Worm (Caenorhabditis elegans) whole organism, mixed stage, embryonic: ENCODE data around the gene Y62H9A.15.

ENCODE experiments used
- M03D4.4 ChIP-seq: sonication (generic microtip); optimal IDR thresholded peaks from 2 replicates; lab custom pipeline; 2017; ENCODE audit warnings: mild to moderate bottlenecking, missing genetic modification characterization, missing compliant biosample characterization
- bed-3 ChIP-seq: fragments of 200-800 bp; sonication (Bioruptor generic); optimal IDR thresholded peaks from 3 replicates; lab custom pipeline; 2018; ENCODE audit warnings: mild to moderate bottlenecking, missing genetic modification characterization, moderate library complexity, missing compliant biosample characterization
- blmp-1 ChIP-seq: fragments of 150-350 bp; optimal IDR thresholded peaks from 2 replicates; lab custom pipeline; 2014; ENCODE audit warnings: missing biosample characterization, missing genetic modification characterization
- ceh-39 ChIP-seq: fragments of 150-350 bp; optimal IDR thresholded peaks from 2 replicates; lab custom pipeline; 2014; ENCODE audit warnings: missing biosample characterization, missing genetic modification characterization
- ceh-43 ChIP-seq: fragments of 200-800 bp; sonication (Bioruptor generic); optimal IDR thresholded peaks from 2 replicates; lab custom pipeline; 2018; ENCODE audit warnings: mild to moderate bottlenecking, missing genetic modification characterization, moderate library complexity, missing compliant biosample characterization
- ceh-83 ChIP-seq: fragments of 200-800 bp; sonication (Bioruptor generic); optimal IDR thresholded peaks from 2 replicates; lab custom pipeline; 2018; ENCODE audit warnings: mild to moderate bottlenecking, missing genetic modification characterization, missing compliant biosample characterization
- ces-1 ChIP-seq: fragments of 150-350 bp; optimal IDR thresholded peaks from 2 replicates; lab custom pipeline; 2014; ENCODE audit warnings: missing biosample characterization, missing genetic modification reagents, missing genetic modification characterization
- cnd-1 ChIP-seq: fragments of 200-800 bp; sonication (Bioruptor generic); optimal IDR thresholded peaks from 2 replicates; lab custom pipeline; 2018; ENCODE audit warnings: mild to moderate bottlenecking, missing genetic modification characterization, missing compliant biosample characterization
- drap-1 ChIP-seq: fragments of 200-800 bp; sonication (Bioruptor generic); optimal IDR thresholded peaks from 3 replicates; lab custom pipeline; 2018; ENCODE audit warnings: mild to moderate bottlenecking, missing genetic modification characterization, missing compliant biosample characterization
- elt-1 ChIP-seq: sonication (generic microtip); optimal IDR thresholded peaks from 2 replicates; lab custom pipeline; 2017; ENCODE audit warnings: missing genetic modification characterization, mild to moderate bottlenecking, missing compliant biosample characterization, antibody characterized with exemption, moderate library complexity, borderline replicate concordance; ENCODE audit not compliant: insufficient read depth
- elt-3 ChIP-seq: fragments of 150-350 bp; optimal IDR thresholded peaks from 2 replicates; lab custom pipeline; 2014; ENCODE audit warnings: missing biosample characterization, missing genetic modification characterization
- flh-1 ChIP-seq: fragments of 200-800 bp; sonication (Bioruptor generic); optimal IDR thresholded peaks from 2 replicates; lab custom pipeline; 2018; ENCODE audit warnings: mild to moderate bottlenecking, missing genetic modification characterization, moderate library complexity, missing compliant biosample characterization
- ham-2 ChIP-seq: fragments of 200-800 bp; sonication (Bioruptor generic); optimal IDR thresholded peaks from 2 replicates; lab custom pipeline; 2018; ENCODE audit warnings: mild to moderate bottlenecking, missing genetic modification characterization, missing compliant biosample characterization
- hlh-1 ChIP-seq: fragments of 150-350 bp; optimal IDR thresholded peaks from 2 replicates; lab custom pipeline; 2014; ENCODE audit warnings: missing biosample characterization, missing genetic modification reagents, missing genetic modification characterization
- lin-13 ChIP-seq: fragments of 150-350 bp; optimal IDR thresholded peaks from 2 replicates; lab custom pipeline; 2014; ENCODE audit warnings: missing biosample characterization, missing genetic modification characterization
- lin-32 ChIP-seq: fragments of 200-800 bp; sonication (Bioruptor generic); optimal IDR thresholded peaks from 2 replicates; lab custom pipeline; 2018; ENCODE audit warnings: mild to moderate bottlenecking, missing genetic modification characterization, missing compliant biosample characterization
- lsy-2 ChIP-seq: fragments of 150-350 bp; optimal IDR thresholded peaks from 2 replicates; lab custom pipeline; 2014; ENCODE audit warnings: missing biosample characterization, missing genetic modification characterization
- mab-5 ChIP-seq: fragments of 150-350 bp; optimal IDR thresholded peaks from 2 replicates; lab custom pipeline; 2014; ENCODE audit warnings: missing biosample characterization, missing genetic modification characterization
- mep-1 ChIP-seq: fragments of 150-350 bp; optimal IDR thresholded peaks from 2 replicates; lab custom pipeline; 2017; ENCODE audit warnings: missing biosample characterization, missing genetic modification reagents, missing genetic modification characterization, inconsistent platforms
- mls-2 ChIP-seq: sonication (generic microtip); optimal IDR thresholded peaks from 2 replicates; lab custom pipeline; 2016; ENCODE audit warnings: mild to moderate bottlenecking, missing genetic modification characterization, moderate library complexity, missing compliant biosample characterization
- nhr-12 ChIP-seq: fragments of 150-350 bp; optimal IDR thresholded peaks from 2 replicates; lab custom pipeline; 2014; ENCODE audit warnings: missing biosample characterization, missing genetic modification characterization
- nhr-2 ChIP-seq: fragments of 150-350 bp; optimal IDR thresholded peaks from 2 replicates; lab custom pipeline; 2014; ENCODE audit warnings: missing biosample characterization, missing genetic modification characterization
- nhr-237 ChIP-seq: fragments of 150-350 bp; optimal IDR thresholded peaks from 2 replicates; lab custom pipeline; 2014; ENCODE audit warnings: missing biosample characterization, missing genetic modification characterization
- nhr-28 ChIP-seq: fragments of 150-350 bp; optimal IDR thresholded peaks from 2 replicates; lab custom pipeline; 2014; ENCODE audit warnings: missing biosample characterization, missing genetic modification characterization
- nhr-76 ChIP-seq: sonication (generic microtip); optimal IDR thresholded peaks from 2 replicates; lab custom pipeline; 2017; ENCODE audit warnings: missing biosample characterization, missing genetic modification characterization
- pha-4 ChIP-seq: fragments of 150-350 bp; optimal IDR thresholded peaks from 2 replicates; lab custom pipeline; 2018; ENCODE audit warnings: missing biosample characterization, missing genetic modification reagents, missing genetic modification characterization
- sem-2 ChIP-seq: fragments of 200-800 bp; sonication (Bioruptor generic); optimal IDR thresholded peaks from 2 replicates; lab custom pipeline; 2018; ENCODE audit warnings: mild to moderate bottlenecking, missing genetic modification characterization, missing compliant biosample characterization
- snpc-4 ChIP-seq: fragments of 150-350 bp; optimal IDR thresholded peaks from 2 replicates; lab custom pipeline; 2014; ENCODE audit warnings: missing biosample characterization, missing genetic modification characterization
- sptf-1 ChIP-seq: sonication (generic microtip); optimal IDR thresholded peaks from 2 replicates; lab custom pipeline; 2017; ENCODE audit warnings: mild to moderate bottlenecking, missing genetic modification characterization, moderate library complexity, missing compliant biosample characterization
- tbx-8 ChIP-seq: fragments of 200-800 bp; sonication (Bioruptor generic); optimal IDR thresholded peaks from 2 replicates; lab custom pipeline; 2018; ENCODE audit warnings: mild to moderate bottlenecking, missing genetic modification characterization, moderate library complexity, missing compliant biosample characterization
- unc-120 ChIP-seq: sonication (generic microtip); optimal IDR thresholded peaks from 2 replicates; lab custom pipeline; 2017; ENCODE audit warnings: missing genetic modification characterization, missing compliant biosample characterization; ENCODE audit not compliant: poor library complexity, severe bottlenecking
- unc-39 ChIP-seq: fragments of 150-350 bp; optimal IDR thresholded peaks from 2 replicates; lab custom pipeline; 2014; ENCODE audit warnings: missing biosample characterization, missing genetic modification characterization
- unc-62 ChIP-seq: fragments of 150-350 bp; optimal IDR thresholded peaks from 2 replicates; lab custom pipeline; 2014; ENCODE audit warnings: missing biosample characterization, missing genetic modification reagents, missing genetic modification characterization
- zip-8 ChIP-seq: fragments of 150-350 bp; optimal IDR thresholded peaks from 2 replicates; lab custom pipeline; 2014; ENCODE audit warnings: missing biosample characterization, missing genetic modification characterization
- ztf-11 ChIP-seq: fragments of 150-350 bp; optimal IDR thresholded peaks from 2 replicates; lab custom pipeline; 2014; ENCODE audit warnings: missing biosample characterization, missing genetic modification characterization

Y62H9A.15 gene

DNA sequence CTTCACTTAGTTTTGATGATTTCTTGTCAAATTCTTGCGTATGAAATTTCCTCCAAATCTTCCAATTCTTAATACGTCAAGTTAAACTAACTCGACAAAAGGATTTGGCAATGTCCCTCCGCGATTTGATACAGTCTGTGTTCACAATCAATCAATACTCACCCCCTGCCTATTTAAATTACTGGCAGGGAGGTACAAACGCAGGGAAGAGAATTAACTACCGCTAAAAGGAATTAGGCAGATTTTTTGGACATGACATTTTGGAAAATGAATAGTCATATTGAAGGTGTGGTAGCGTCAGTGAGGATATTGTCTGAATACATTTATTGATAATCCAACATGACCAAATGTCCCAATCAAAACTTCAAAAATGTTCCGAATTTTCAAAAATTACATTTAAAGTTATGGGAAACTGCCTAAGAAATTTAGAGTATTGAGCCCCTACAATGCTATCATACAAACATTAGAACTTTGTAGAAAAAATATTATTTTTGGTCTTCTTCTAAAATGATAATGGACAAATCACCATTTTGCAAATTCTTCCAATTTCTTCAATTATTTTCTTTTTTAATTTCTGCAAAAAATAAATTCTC, 27.5 kb upstream of the Y62H9A.15 start (continued):
- peak; percentile 89 for TF ChIP-seq unc-120
- TF ChIP-seq nhr-2 = no peak
- TF ChIP-seq lin-32 = peak; percentile 7
- TF ChIP-seq, all 35 proteins: peak for 28

DNA sequence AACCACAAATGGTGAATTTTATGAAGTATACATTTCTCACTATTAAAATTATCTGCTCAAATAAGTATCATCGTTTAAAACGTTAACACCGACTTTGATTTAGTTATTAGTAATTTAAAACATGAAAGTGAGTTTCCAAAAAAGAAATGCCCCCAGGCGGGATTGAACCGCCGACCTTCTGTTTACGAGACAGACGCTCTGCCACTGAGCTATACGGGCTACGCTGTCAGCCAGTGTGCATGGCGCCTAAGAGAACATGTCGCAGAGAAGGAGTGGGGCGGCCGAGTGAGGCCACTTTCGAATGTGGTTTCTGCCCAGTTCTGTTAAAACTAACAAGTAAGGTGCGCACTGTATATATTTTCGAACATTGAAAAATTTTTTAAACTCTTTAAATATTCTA, 25.0 kb upstream of the Y62H9A.15 start:
- TF ChIP-seq lin-13 = no peak
- TF ChIP-seq ceh-39 (tag; lab: Kevin White, UChicago) = no peak
- TF ChIP-seq mab-5 (tag; lab: Kevin White, UChicago) = no peak
- TF ChIP-seq flh-1 (GFP tag; lab: Kevin White, UChicago) = no peak
- no peak for TF ChIP-seq ztf-11 (tag; lab: Kevin White, UChicago)
- no peak for TF ChIP-seq elt-1
- no peak for TF ChIP-seq lsy-2 (tag; lab: Kevin White, UChicago)
- no peak for TF ChIP-seq nhr-2
- peak; percentile 28 for TF ChIP-seq tbx-8
- TF ChIP-seq pha-4 (tag; lab: Kevin White, UChicago) = peak; percentile 41
- peak; percentile 41 for TF ChIP-seq ceh-43 (GFP tag; lab: Kevin White, UChicago)
- no peak for TF ChIP-seq snpc-4 (tag; lab: Kevin White, UChicago)
- peak; percentile 85 for TF ChIP-seq drap-1
- TF ChIP-seq elt-3 (tag; lab: Kevin White, UChicago) = no peak
- peak; percentile 65 for TF ChIP-seq bed-3 (GFP tag; lab: Kevin White, UChicago)
- TF ChIP-seq ceh-83 = peak; percentile 69
- no peak for TF ChIP-seq nhr-28
- TF ChIP-seq nhr-12 = no peak
- peak; percentile 75 for TF ChIP-seq unc-120
- TF ChIP-seq ces-1 (GFP tag; lab: Kevin White, UChicago) = peak; percentile 42
- TF ChIP-seq sem-2 = peak; percentile 70
- peak; percentile 16 for TF ChIP-seq mep-1 (tag; lab: Kevin White, UChicago)
- peak; percentile 62 for TF ChIP-seq ham-2 (GFP tag; lab: Kevin White, UChicago)
- TF ChIP-seq sptf-1 = peak; percentile 87
- peak; percentile 73 for TF ChIP-seq mls-2 (tag; lab: Kevin White, UChicago)
- TF ChIP-seq blmp-1 (tag; lab: Kevin White, UChicago) = no peak
- peak; percentile 80 for TF ChIP-seq M03D4.4 (tag; lab: Kevin White, UChicago)
- TF ChIP-seq lin-32 = peak; percentile 41
- TF ChIP-seq nhr-76 (tag; lab: Kevin White, UChicago) = no peak
- TF ChIP-seq hlh-1 (tag; lab: Kevin White, UChicago) = no peak
- peak; percentile 85 for TF ChIP-seq cnd-1 (tag; lab: Kevin White, UChicago)
- no peak for TF ChIP-seq nhr-237 (tag; lab: Kevin White, UChicago)
- TF ChIP-seq unc-39 (tag; lab: Kevin White, UChicago) = no peak
- TF ChIP-seq zip-8 = no peak
- TF ChIP-seq unc-62 (GFP tag; lab: Kevin White, UChicago) = no peak

DNA sequence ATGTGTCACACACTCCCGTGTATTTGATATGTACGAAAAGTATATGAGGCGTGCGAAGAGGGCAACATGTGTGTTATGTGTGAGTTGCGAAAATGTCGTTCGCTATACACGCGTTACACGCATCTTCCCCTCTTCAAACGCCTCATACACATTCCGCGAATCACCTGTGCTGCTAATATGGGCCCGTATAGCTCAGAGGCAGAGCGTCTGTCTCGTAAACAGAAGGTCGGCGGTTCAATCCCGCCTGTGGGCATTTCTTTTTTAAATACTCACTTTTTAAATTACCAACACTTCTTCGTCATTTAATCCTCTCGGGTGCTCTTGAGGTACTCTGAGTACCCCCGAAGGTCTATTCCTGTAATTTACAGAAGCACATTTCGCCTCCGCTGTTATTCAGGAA, 23.6 kb upstream of the Y62H9A.15 start:
- TF ChIP-seq snpc-4 (tag; lab: Kevin White, UChicago) (no peak), bed-3 (GFP tag; lab: Kevin White, UChicago) (no peak), unc-39 (tag; lab: Kevin White, UChicago) (no peak)

DNA sequence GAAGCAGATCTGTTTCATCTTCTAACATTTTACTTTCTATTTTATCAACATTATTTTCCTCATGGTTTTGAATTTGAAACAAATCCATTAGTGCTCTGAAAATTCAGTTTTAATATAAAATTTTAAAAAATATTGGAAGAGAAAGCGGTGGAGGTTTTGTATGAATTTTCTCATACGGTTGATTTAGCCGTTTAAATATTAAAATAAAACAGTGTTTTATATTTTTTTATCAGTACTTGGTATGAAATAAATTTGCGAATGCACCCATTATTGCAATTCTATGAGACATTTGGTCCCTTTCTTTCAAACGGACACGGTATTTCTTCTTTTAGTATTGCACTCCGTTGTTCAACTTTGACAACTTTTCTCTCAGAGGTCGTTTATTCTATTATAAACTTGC, 21.6 kb upstream of the Y62H9A.15 start, which contains the start of gene dot-1.4:
TSS of gene dot-1.4 (minus strand) at position 101 of the 400 bp plus-strand sequence.
- TF ChIP-seq hlh-1 (tag; lab: Kevin White, UChicago) (no peak), blmp-1 (tag; lab: Kevin White, UChicago) (no peak), flh-1 (GFP tag; lab: Kevin White, UChicago) (no peak), cnd-1 (tag; lab: Kevin White, UChicago) (no peak), nhr-28 (no peak), ceh-83 (no peak), nhr-237 (tag; lab: Kevin White, UChicago) (no peak), M03D4.4 (tag; lab: Kevin White, UChicago) (no peak), unc-62 (GFP tag; lab: Kevin White, UChicago) (no peak), elt-3 (tag; lab: Kevin White, UChicago) (no peak), ceh-39 (tag; lab: Kevin White, UChicago) (no peak), ham-2 (GFP tag; lab: Kevin White, UChicago) (no peak)
- TF ChIP-seq, all 35 proteins: peak for 0
